Fruit fly (Drosophila melanogaster) whole organism, wandering third instar larva: ENCODE measurements around the gene PolG1.

Source experiments
- Sp1 ChIP-seq: fragments of 200-800 bp; sonication (Bioruptor generic); optimal IDR thresholded peaks from 3 replicates; lab custom pipeline; 2019; ENCODE audit warnings: missing biosample characterization, mild to moderate bottlenecking, missing genetic modification characterization, moderate library complexity
- h ChIP-seq: fragments of 200-800 bp; sonication (Bioruptor generic); optimal IDR thresholded peaks from 3 replicates; lab custom pipeline; 2016; ENCODE audit warnings: missing biosample characterization, mild to moderate bottlenecking, missing genetic modification characterization
- jim ChIP-seq: fragments of 175-275, 200-325 bp; sonication (Bioruptor generic); optimal IDR thresholded peaks from 2 replicates; lab custom pipeline; 2016; ENCODE audit warnings: missing biosample characterization, mild to moderate bottlenecking, missing genetic modification characterization
- pan ChIP-seq: fragments of >200 bp; optimal IDR thresholded peaks from 2 replicates; lab custom pipeline; 2017
- tai ChIP-seq: sonication (Bioruptor generic); optimal IDR thresholded peaks from 2 replicates; lab custom pipeline; 2016; ENCODE audit warnings: missing biosample characterization, missing genetic modification characterization

dm6 chr2L:13803805-13804560 is 23.6 kb downstream of the PolG1 start:
- TF ChIP-seq jim (GFP tag; lab: Kevin White, UChicago) (no peak), tai (GFP tag; lab: Kevin White, UChicago) (no peak), h (no peak), pan (lab: Kevin White, UChicago) (no peak), Sp1 (no peak)
